Fruit fly (Drosophila melanogaster) whole organism, prepupa: ENCODE measurements around the gene CG34300.

Experiments
- CG10631 ChIP-seq: fragments of 200-800 bp; sonication (Bioruptor generic); optimal IDR thresholded peaks from 2 replicates; lab custom pipeline; 2016; ENCODE audit warnings: missing biosample characterization, missing genetic modification characterization
- CG10669 ChIP-seq: fragments of 200-800 bp; sonication (Bioruptor generic); optimal IDR thresholded peaks from 3 replicates; lab custom pipeline; 2018; ENCODE audit warnings: missing biosample characterization, mild to moderate bottlenecking, missing genetic modification characterization, moderate library complexity
- CG11294 ChIP-seq: fragments of 200-800 bp; sonication (Bioruptor generic); IDR thresholded peaks from 2 replicates; pipeline ENCODE4 v1.3.6; 2022; ENCODE audit warnings: missing biosample characterization, missing genetic modification characterization
- CG11902 ChIP-seq: fragments of 200-800 bp; sonication (Bioruptor generic); optimal IDR thresholded peaks from 3 replicates; lab custom pipeline; 2016; ENCODE audit warnings: missing biosample characterization, missing genetic modification characterization
- CG15336 ChIP-seq: fragments of 200-800 bp; sonication (Bioruptor generic); IDR thresholded peaks from 2 replicates; pipeline ENCODE4 v1.3.6; 2022; ENCODE audit warnings: missing biosample characterization, missing genetic modification characterization
- CG1621 ChIP-seq: fragments of 200-800 bp; sonication (Bioruptor generic); optimal IDR thresholded peaks from 3 replicates; lab custom pipeline; 2018; ENCODE audit warnings: missing biosample characterization, mild to moderate bottlenecking, missing genetic modification characterization
- CG16779 ChIP-seq: fragments of 200-800 bp; sonication (Bioruptor generic); optimal IDR thresholded peaks from 3 replicates; lab custom pipeline; 2017; ENCODE audit warnings: missing biosample characterization, mild to moderate bottlenecking, missing genetic modification characterization
- CG3032 ChIP-seq: fragments of 200-800 bp; optimal IDR thresholded peaks from 2 replicates; lab custom pipeline; 2019; ENCODE audit warnings: missing biosample characterization, mild to moderate bottlenecking, missing genetic modification characterization, moderate library complexity
- CG31627 ChIP-seq: fragments of 200-800 bp; sonication (Bioruptor generic); optimal IDR thresholded peaks from 3 replicates; lab custom pipeline; 2016; ENCODE audit warnings: missing biosample characterization, missing genetic modification characterization
- CG32006 ChIP-seq: fragments of 200-800 bp; sonication (Bioruptor generic); optimal IDR thresholded peaks from 3 replicates; lab custom pipeline; 2017; ENCODE audit warnings: missing biosample characterization, mild to moderate bottlenecking, missing genetic modification characterization
- CG3919 ChIP-seq: fragments of 200-800 bp; sonication (Bioruptor generic); optimal IDR thresholded peaks from 3 replicates; lab custom pipeline; 2016; ENCODE audit warnings: missing biosample characterization, missing genetic modification characterization
- CG4318 ChIP-seq: fragments of 200-800 bp; sonication (Bioruptor generic); optimal IDR thresholded peaks from 3 replicates; lab custom pipeline; 2017; ENCODE audit warnings: missing biosample characterization, mild to moderate bottlenecking, missing genetic modification characterization
- CG6163 ChIP-seq: fragments of 200-800 bp; sonication (Bioruptor generic); IDR thresholded peaks from 3 replicates; pipeline ENCODE4 v1.3.6; 2022; ENCODE audit warnings: missing biosample characterization, missing genetic modification characterization
- CG6276 ChIP-seq: fragments of 200-800 bp; sonication (Bioruptor generic); optimal IDR thresholded peaks from 2 replicates; lab custom pipeline; 2017; ENCODE audit warnings: missing biosample characterization, mild to moderate bottlenecking, missing genetic modification characterization
- CG6792 ChIP-seq: fragments of 200-800 bp; sonication (Bioruptor generic); optimal IDR thresholded peaks from 3 replicates; lab custom pipeline; 2016; ENCODE audit warnings: missing biosample characterization, missing genetic modification characterization
- CG6854 ChIP-seq: fragments of 200-800 bp; sonication (Bioruptor generic); optimal IDR thresholded peaks from 2 replicates; lab custom pipeline; 2017; ENCODE audit warnings: missing biosample characterization, mild to moderate bottlenecking, missing genetic modification characterization
- CG7368 ChIP-seq: fragments of 200-800 bp; sonication (Bioruptor generic); optimal IDR thresholded peaks from 3 replicates; lab custom pipeline; 2016; ENCODE audit warnings: missing biosample characterization, missing genetic modification characterization
- CG8119 ChIP-seq: fragments of 200-800 bp; sonication (Bioruptor generic); IDR thresholded peaks from 3 replicates; pipeline ENCODE4 v1.3.6; 2022; ENCODE audit warnings: missing biosample characterization, missing genetic modification characterization
- CG8319 ChIP-seq: fragments of 200-800 bp; sonication (Bioruptor generic); optimal IDR thresholded peaks from 3 replicates; lab custom pipeline; 2016; ENCODE audit warnings: missing biosample characterization, missing genetic modification characterization
- CG8632 ChIP-seq: fragments of 200-800 bp; sonication (Bioruptor generic); optimal IDR thresholded peaks from 3 replicates; lab custom pipeline; 2016; ENCODE audit warnings: missing biosample characterization, missing genetic modification characterization
- CG9139 ChIP-seq: fragments of 200-800 bp; sonication (Bioruptor generic); optimal IDR thresholded peaks from 3 replicates; lab custom pipeline; 2017; ENCODE audit warnings: missing biosample characterization, mild to moderate bottlenecking, missing genetic modification characterization
- Eip75B ChIP-seq: fragments of 200-800 bp; sonication (Bioruptor generic); optimal IDR thresholded peaks from 3 replicates; lab custom pipeline; 2016; ENCODE audit warnings: missing biosample characterization, missing genetic modification characterization
- Eip78C ChIP-seq: fragments of 200-800 bp; sonication (Bioruptor generic); peaks from one replicate; lab custom pipeline; 2016; ENCODE audit warnings: missing biosample characterization, missing genetic modification characterization
- Eip93F ChIP-seq: fragments of 200-800 bp; sonication (Bioruptor generic); optimal IDR thresholded peaks from 2 replicates; lab custom pipeline; 2016; ENCODE audit warnings: missing biosample characterization, mild to moderate bottlenecking, missing genetic modification characterization
- Ets96B ChIP-seq: fragments of 200-800 bp; optimal IDR thresholded peaks from 2 replicates; lab custom pipeline; 2019; ENCODE audit warnings: missing biosample characterization, mild to moderate bottlenecking, missing genetic modification characterization, moderate library complexity
- Gug ChIP-seq: fragments of 200-800 bp; sonication (Bioruptor generic); IDR thresholded peaks from 2 replicates; pipeline ENCODE4 v1.3.6; 2022; ENCODE audit warnings: missing biosample characterization, missing genetic modification characterization
- Hr38 ChIP-seq: sonication (Bioruptor generic); optimal IDR thresholded peaks from 2 replicates; lab custom pipeline; 2016; ENCODE audit warnings: missing biosample characterization, missing genetic modification characterization
- Hr39 ChIP-seq: fragments of 200-800 bp; sonication (Bioruptor generic); optimal IDR thresholded peaks from 2 replicates; lab custom pipeline; 2016; ENCODE audit warnings: missing biosample characterization, missing genetic modification characterization
- Lpt ChIP-seq: fragments of 200-800 bp; sonication (Bioruptor generic); optimal IDR thresholded peaks from 3 replicates; lab custom pipeline; 2016; ENCODE audit warnings: missing biosample characterization, missing genetic modification characterization
- Met ChIP-seq: fragments of 200-800 bp; sonication (Bioruptor generic); optimal IDR thresholded peaks from 3 replicates; lab custom pipeline; 2016; ENCODE audit warnings: missing biosample characterization, missing genetic modification characterization
- OdsH ChIP-seq: fragments of 200-800 bp; sonication (Bioruptor generic); optimal IDR thresholded peaks from 3 replicates; lab custom pipeline; 2016; ENCODE audit warnings: missing biosample characterization, missing genetic modification characterization
- Smox ChIP-seq: fragments of 200-800 bp; sonication (Bioruptor generic); optimal IDR thresholded peaks from 3 replicates; lab custom pipeline; 2016; ENCODE audit warnings: missing biosample characterization, missing genetic modification characterization
- Sox102F ChIP-seq: fragments of 200-800 bp; sonication (Bioruptor generic); optimal IDR thresholded peaks from 2 replicates; lab custom pipeline; 2016; ENCODE audit warnings: missing biosample characterization, mild to moderate bottlenecking, missing genetic modification characterization
- Sox14 ChIP-seq: fragments of 200-800 bp; sonication (Bioruptor generic); optimal IDR thresholded peaks from 3 replicates; lab custom pipeline; 2016; ENCODE audit warnings: missing biosample characterization, missing genetic modification characterization
- Sox15 ChIP-seq: fragments of 200-800 bp; sonication (Bioruptor generic); optimal IDR thresholded peaks from 3 replicates; lab custom pipeline; 2016; ENCODE audit warnings: missing biosample characterization, missing genetic modification characterization
- achi ChIP-seq: fragments of 200-800 bp; sonication (Bioruptor generic); optimal IDR thresholded peaks from 3 replicates; lab custom pipeline; 2016; ENCODE audit warnings: missing biosample characterization, missing genetic modification characterization
- cyc ChIP-seq: fragments of 200-800 bp; sonication (Bioruptor generic); optimal IDR thresholded peaks from 3 replicates; lab custom pipeline; 2016; ENCODE audit warnings: missing biosample characterization, missing genetic modification characterization
- dac ChIP-seq: fragments of 200-800 bp; sonication (Bioruptor generic); optimal IDR thresholded peaks from 2 replicates; lab custom pipeline; 2017; ENCODE audit warnings: missing biosample characterization, mild to moderate bottlenecking, missing genetic modification characterization
- dsx ChIP-seq: fragments of 200-800 bp; optimal IDR thresholded peaks from 3 replicates; lab custom pipeline; 2019; ENCODE audit warnings: missing biosample characterization, mild to moderate bottlenecking, missing genetic modification characterization, moderate library complexity; ENCODE audit not compliant: poor library complexity, severe bottlenecking
- eg ChIP-seq: fragments of 200-800 bp; sonication (Bioruptor generic); IDR thresholded peaks from 3 replicates; pipeline ENCODE4 v1.3.6; 2022; ENCODE audit warnings: missing biosample characterization, missing genetic modification characterization
- fd59A ChIP-seq: fragments of 200-800 bp; sonication (Bioruptor generic); optimal IDR thresholded peaks from 2 replicates; lab custom pipeline; 2017; ENCODE audit warnings: missing biosample characterization, mild to moderate bottlenecking, missing genetic modification characterization, missing genetic modification reagents
- fd85E ChIP-seq: fragments of 200-800 bp; sonication (Bioruptor generic); optimal IDR thresholded peaks from 3 replicates; lab custom pipeline; 2016; ENCODE audit warnings: missing biosample characterization, missing genetic modification characterization
- fkh ChIP-seq: fragments of 200-800 bp; sonication (Bioruptor generic); optimal IDR thresholded peaks from 3 replicates; lab custom pipeline; 2017; ENCODE audit warnings: missing biosample characterization, mild to moderate bottlenecking, missing genetic modification characterization, moderate library complexity
- lz ChIP-seq: fragments of 200-800 bp; sonication (Bioruptor generic); optimal IDR thresholded peaks from 3 replicates; lab custom pipeline; 2016; ENCODE audit warnings: missing biosample characterization, missing genetic modification characterization
- net ChIP-seq: fragments of 200-800 bp; sonication (Bioruptor generic); optimal IDR thresholded peaks from 3 replicates; lab custom pipeline; 2016; ENCODE audit warnings: missing biosample characterization, missing genetic modification characterization
- pdm3 ChIP-seq: fragments of 200-800 bp; sonication (Bioruptor generic); optimal IDR thresholded peaks from 3 replicates; lab custom pipeline; 2016; ENCODE audit warnings: missing biosample characterization, missing genetic modification characterization
- salr ChIP-seq, 2 experiments: fragments of 200-800 bp; sonication (Bioruptor generic); optimal IDR thresholded peaks; 3 replicates each; lab custom pipeline; 2016 to 2018; ENCODE audit warnings: missing biosample characterization in 2 of 2, missing genetic modification characterization in 2 of 2, mild to moderate bottlenecking in 1 of 2
- ss ChIP-seq, 2 experiments: fragments of 200-800 bp; sonication (Bioruptor generic); optimal IDR thresholded peaks; 2 replicates in 1 of 2; 3 replicates in 1 of 2; lab custom pipeline; 2017 to 2018; ENCODE audit warnings: mild to moderate bottlenecking in 2 of 2, missing biosample characterization in 2 of 2, missing genetic modification characterization in 2 of 2, moderate library complexity in 1 of 2
- svp ChIP-seq: fragments of 200-800 bp; sonication (Bioruptor generic); peaks from one replicate; lab custom pipeline; 2016; ENCODE audit warnings: missing biosample characterization, missing genetic modification characterization
- topi ChIP-seq: fragments of 200-800 bp; sonication (Bioruptor generic); optimal IDR thresholded peaks from 3 replicates; lab custom pipeline; 2016; ENCODE audit warnings: missing biosample characterization, missing genetic modification characterization
- vri ChIP-seq: fragments of 200-800 bp; sonication (Bioruptor generic); optimal IDR thresholded peaks from 3 replicates; lab custom pipeline; 2016; ENCODE audit warnings: missing biosample characterization, mild to moderate bottlenecking, missing genetic modification characterization

The CG34300 gene

DNA sequence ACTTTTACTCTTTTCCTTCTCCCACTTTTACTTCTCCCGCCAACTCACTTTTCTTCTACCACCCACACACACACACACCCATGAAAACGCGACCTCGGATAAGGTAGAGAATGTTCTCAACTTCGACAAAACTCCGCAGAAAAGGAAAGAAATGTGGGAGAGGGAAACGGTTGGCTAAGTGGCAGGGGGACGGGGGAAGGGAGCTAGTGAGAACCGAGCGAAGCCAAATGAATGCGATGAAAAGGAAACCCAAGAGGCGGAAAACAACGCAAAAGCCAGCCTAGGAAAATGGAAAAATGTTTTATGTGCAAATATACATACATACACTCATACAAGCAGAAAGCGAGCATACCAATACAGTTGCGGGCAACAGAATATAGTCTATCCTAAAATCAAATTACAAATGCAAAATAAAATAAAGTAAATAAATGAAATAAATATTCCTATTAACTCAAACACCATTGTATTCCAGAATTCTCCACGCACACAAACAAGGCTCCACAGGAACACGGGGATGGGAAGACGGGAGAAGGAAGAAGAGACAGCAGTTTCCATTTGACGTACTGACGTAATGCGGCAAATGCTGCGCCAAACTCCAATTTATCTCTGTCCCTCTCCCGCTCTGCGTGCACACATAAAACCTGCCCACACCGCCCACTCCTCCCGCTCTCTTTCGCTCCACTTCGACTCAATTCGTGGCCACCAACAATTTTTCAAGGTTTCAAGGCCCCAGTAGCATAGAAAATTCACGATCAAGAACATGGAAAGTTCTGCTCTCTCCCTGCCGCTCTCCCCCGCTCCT, 35.9 kb downstream of the CG34300 start:
- TF ChIP-seq salr (GFP tag; optimal IDR thresholded peaks at IDR 0.05; lab: Kevin White, UChicago) (peak in 1 of 2 experiments; percentile 15), CG16779 (tag; lab: Kevin White, UChicago) (no peak), Gug (GFP tag; lab: Robert Waterston, UW) (peak; percentile 12; the same call in 1 of the 2 replicates), dsx (GFP tag; lab: Kevin White, UChicago) (peak; percentile 27), Sox15 (no peak), ss (GFP tag; optimal IDR thresholded peaks at IDR 0.05; lab: Kevin White, UChicago) (peak; percentile 49 to 61), CG1621 (tag; lab: Kevin White, UChicago) (peak; percentile 58), CG6854 (GFP tag; lab: Kevin White, UChicago) (peak; percentile 40), fd85E (no peak), CG11902 (GFP tag; lab: Kevin White, UChicago) (no peak), CG3032 (peak; percentile 65), pdm3 (peak; percentile 42), svp (GFP tag; lab: Kevin White, UChicago) (peak; percentile 46), Sox102F (GFP tag; lab: Kevin White, UChicago) (peak; percentile 2), CG6163 (GFP tag; lab: Robert Waterston, UW) (peak; percentile 62), OdsH (GFP tag; lab: Kevin White, UChicago) (peak; percentile 49), eg (GFP tag; lab: Robert Waterston, UW) (no peak), Ets96B (tag; lab: Kevin White, UChicago) (peak; percentile 63), topi (GFP tag; lab: Kevin White, UChicago) (peak; percentile 32), Lpt (GFP tag; lab: Kevin White, UChicago) (peak; percentile 55), vri (GFP tag; lab: Kevin White, UChicago) (peak; percentile 90), Eip75B (GFP tag; lab: Kevin White, UChicago) (peak; percentile 56), achi (GFP tag; lab: Kevin White, UChicago) (peak; percentile 59), CG10631 (peak; percentile 64), Sox14 (GFP tag; lab: Kevin White, UChicago) (peak; percentile 34), Eip78C (GFP tag; lab: Kevin White, UChicago) (peak; percentile 25), CG4318 (GFP tag; lab: Kevin White, UChicago) (peak; percentile 62), CG8319 (GFP tag; lab: Kevin White, UChicago) (peak; percentile 14), lz (GFP tag; lab: Kevin White, UChicago) (peak; percentile 23), Hr39 (no peak), CG8632 (peak; percentile 34), CG32006 (peak; percentile 75), CG11294 (GFP tag; lab: Robert Waterston, UW) (no peak), net (GFP tag; lab: Kevin White, UChicago) (no peak), CG6792 (GFP tag; lab: Kevin White, UChicago) (peak; percentile 3), CG9139 (GFP tag; lab: Kevin White, UChicago) (peak; percentile 59), CG15336 (GFP tag; lab: Robert Waterston, UW) (peak; percentile 67), fd59A (GFP tag; lab: Kevin White, UChicago) (peak; percentile 48), Hr38 (GFP tag; lab: Kevin White, UChicago) (no peak), Eip93F (GFP tag; lab: Kevin White, UChicago) (no peak), CG10669 (peak; percentile 52), cyc (no peak), CG31627 (GFP tag; lab: Kevin White, UChicago) (peak; percentile 6), CG3919 (GFP tag; lab: Kevin White, UChicago) (peak; percentile 56), dac (GFP tag; lab: Kevin White, UChicago) (peak; percentile 25), CG8119 (peak; percentile 67; the same call in 2 of the 3 replicates), CG6276 (GFP tag; lab: Kevin White, UChicago) (peak; percentile 52), fkh (GFP tag; lab: Kevin White, UChicago) (no peak), CG7368 (GFP tag; lab: Kevin White, UChicago) (peak; percentile 6), Met (GFP tag; lab: Kevin White, UChicago) (no peak), Smox (GFP tag; lab: Kevin White, UChicago) (no peak)
